Fruit fly (Drosophila melanogaster): Measurements from ENCODE around the gene CG9839.

- TF ChIP-seq Abd-B (GFP tag; optimal IDR thresholded peaks at IDR 0.05) (no peak), pan (optimal IDR thresholded peaks at IDR 0.05) (no peak)
Measured at dm6 chr3R:8818239-8818638, 12.6 kb upstream of the CG9839 start.

Measured in whole organism, wandering third instar larva.